Worm (Caenorhabditis elegans) whole organism, L1 larva: ENCODE data around the gene gad-2.

Experiments
- C34B4.2 ChIP-seq: sonication (generic microtip); optimal IDR thresholded peaks from 2 replicates; lab custom pipeline; 2017; ENCODE audit warnings: mild to moderate bottlenecking, missing genetic modification characterization, missing compliant biosample characterization
- Y116A8C.19 ChIP-seq: sonication (generic microtip); optimal IDR thresholded peaks from 2 replicates; lab custom pipeline; 2016; ENCODE audit warnings: missing compliant biosample characterization, missing genetic modification characterization, borderline replicate concordance
- aha-1 ChIP-seq: fragments of 150-350 bp; optimal IDR thresholded peaks from 2 replicates; lab custom pipeline; 2014; ENCODE audit warnings: missing biosample characterization, missing genetic modification characterization
- aly-2 ChIP-seq: fragments of 150-350 bp; optimal IDR thresholded peaks from 2 replicates; lab custom pipeline; 2014; ENCODE audit warnings: missing biosample characterization, missing genetic modification characterization
- ama-1 ChIP-seq: fragments of 150-350 bp; optimal IDR thresholded peaks from 2 replicates; lab custom pipeline; 2014
- ceh-63 ChIP-seq: fragments of 200-800 bp; sonication (Bioruptor generic); optimal IDR thresholded peaks from 2 replicates; lab custom pipeline; 2018; ENCODE audit warnings: mild to moderate bottlenecking, missing genetic modification characterization, missing compliant biosample characterization
- ceh-82 ChIP-seq, 3 experiments: fragments of 150-350 bp in 1 of 3; sonication (generic microtip) in 2 of 3; optimal IDR thresholded peaks; 2 replicates each; lab custom pipeline; 2014 to 2017; ENCODE audit warnings: missing biosample characterization in 3 of 3, missing genetic modification characterization in 3 of 3
- ceh-88 ChIP-seq: fragments of 200-800 bp; sonication (Bioruptor generic); IDR thresholded peaks from 2 replicates; pipeline ENCODE4 v1.3.6; 2022; ENCODE audit warnings: missing genetic modification characterization, missing compliant biosample characterization
- ceh-90 ChIP-seq: sonication (generic microtip); optimal IDR thresholded peaks from 2 replicates; lab custom pipeline; 2016; ENCODE audit warnings: missing genetic modification characterization, missing compliant biosample characterization
- ces-1 ChIP-seq: fragments of 150-350 bp; optimal IDR thresholded peaks from 2 replicates; lab custom pipeline; 2014; ENCODE audit warnings: missing biosample characterization, missing genetic modification reagents, missing genetic modification characterization
- dpl-1 ChIP-seq, 3 experiments: fragments of 150-350 bp in 2 of 3; sonication (generic microtip) in 1 of 3; optimal IDR thresholded peaks; 2 replicates each; lab custom pipeline; 2014 to 2017; ENCODE audit warnings: missing biosample characterization in 3 of 3, missing genetic modification characterization in 3 of 3, missing genetic modification reagents in 3 of 3
- egl-13 ChIP-seq: sonication (generic microtip); optimal IDR thresholded peaks from 2 replicates; lab custom pipeline; 2016; ENCODE audit warnings: missing genotype, missing genetic modification reagents, missing genetic modification characterization, missing compliant biosample characterization
- elt-3 ChIP-seq, 6 experiments: fragments of 150-350 bp in 1 of 6; sonication (generic microtip); optimal IDR thresholded peaks; 2 replicates each; lab custom pipeline; 2017 to 2018; ENCODE audit warnings: missing biosample characterization in 6 of 6, missing genetic modification characterization in 6 of 6, inconsistent platforms in 1 of 6
- fkh-10 ChIP-seq: sonication (generic microtip); optimal IDR thresholded peaks from 2 replicates; lab custom pipeline; 2017; ENCODE audit warnings: missing biosample characterization, missing genetic modification reagents, missing genetic modification characterization
- hlh-17 ChIP-seq: fragments of 200-800 bp; sonication (Bioruptor generic); optimal IDR thresholded peaks from 2 replicates; lab custom pipeline; 2018; ENCODE audit warnings: missing genetic modification characterization, mild to moderate bottlenecking, missing compliant biosample characterization, moderate library complexity, borderline replicate concordance
- hpl-2 ChIP-seq: fragments of 150-350 bp; optimal IDR thresholded peaks from 2 replicates; lab custom pipeline; 2014; ENCODE audit warnings: missing biosample characterization, missing genetic modification reagents, missing genetic modification characterization
- irx-1 ChIP-seq: sonication (generic microtip); optimal IDR thresholded peaks from 2 replicates; lab custom pipeline; 2016; ENCODE audit warnings: missing genetic modification characterization, missing compliant biosample characterization
- lin-13 ChIP-seq: fragments of 150-350 bp; optimal IDR thresholded peaks from 2 replicates; lab custom pipeline; 2014; ENCODE audit warnings: missing biosample characterization, missing genetic modification reagents, missing genetic modification characterization
- lin-15B ChIP-seq: fragments of 150-350 bp; sonication (generic microtip); optimal IDR thresholded peaks from 3 replicates; lab custom pipeline; 2014; ENCODE audit warnings: missing biosample characterization, missing genetic modification characterization
- lir-3 ChIP-seq: sonication (generic microtip); optimal IDR thresholded peaks from 2 replicates; lab custom pipeline; 2016; ENCODE audit warnings: mild to moderate bottlenecking, missing genetic modification characterization, moderate library complexity, missing compliant biosample characterization; ENCODE audit not compliant: poor library complexity
- lsy-2 ChIP-seq, 2 experiments: fragments of 150-350 bp; optimal IDR thresholded peaks; 2 replicates each; lab custom pipeline; 2014; ENCODE audit warnings: missing biosample characterization in 2 of 2, missing genetic modification characterization in 2 of 2
- mdl-1 ChIP-seq, 2 experiments: fragments of 150-350 bp; optimal IDR thresholded peaks; 2 replicates each; lab custom pipeline; 2014 to 2017; ENCODE audit warnings: missing biosample characterization in 2 of 2, missing genetic modification characterization in 2 of 2, inconsistent platforms in 1 of 2
- mef-2 ChIP-seq: fragments of 150-350 bp; optimal IDR thresholded peaks from 2 replicates; lab custom pipeline; 2014; ENCODE audit warnings: missing biosample characterization, missing genetic modification characterization
- nhr-19 ChIP-seq: fragments of 200-800 bp; sonication (Bioruptor generic); conservative IDR thresholded peaks from 2 replicates; pipeline ENCODE4 v1.3.6; 2022; ENCODE audit warnings: missing genetic modification characterization, missing compliant biosample characterization
- nhr-237 ChIP-seq: fragments of 150-350 bp; optimal IDR thresholded peaks from 2 replicates; lab custom pipeline; 2014; ENCODE audit warnings: missing biosample characterization, missing genetic modification characterization
- nhr-28 ChIP-seq: fragments of 150-350 bp; optimal IDR thresholded peaks from 2 replicates; lab custom pipeline; 2014; ENCODE audit warnings: missing biosample characterization, missing genetic modification characterization
- nhr-47 ChIP-seq: sonication (generic microtip); optimal IDR thresholded peaks from 2 replicates; lab custom pipeline; 2016; ENCODE audit warnings: mild to moderate bottlenecking, missing genetic modification characterization, moderate library complexity, missing compliant biosample characterization
- nhr-77 ChIP-seq: fragments of 150-350 bp; optimal IDR thresholded peaks from 2 replicates; lab custom pipeline; 2014; ENCODE audit warnings: missing biosample characterization, missing genetic modification characterization
- nhr-84 ChIP-seq: sonication (generic microtip); optimal IDR thresholded peaks from 2 replicates; lab custom pipeline; 2017; ENCODE audit warnings: missing biosample characterization, missing genetic modification characterization
- pag-3 ChIP-seq: sonication (generic microtip); optimal IDR thresholded peaks from 2 replicates; lab custom pipeline; 2017; ENCODE audit warnings: missing genetic modification characterization, mild to moderate bottlenecking, missing compliant biosample characterization, antibody characterized with exemption, borderline replicate concordance; ENCODE audit not compliant: insufficient read depth
- pax-3 ChIP-seq: fragments of 200-800 bp; sonication (Bioruptor generic); optimal IDR thresholded peaks from 2 replicates; lab custom pipeline; 2018; ENCODE audit warnings: mild to moderate bottlenecking, missing genetic modification characterization, moderate library complexity, missing compliant biosample characterization
- pqm-1 ChIP-seq: sonication (generic microtip); optimal IDR thresholded peaks from 3 replicates; lab custom pipeline; 2017; ENCODE audit warnings: missing biosample characterization, missing genetic modification characterization
- skn-1 ChIP-seq: fragments of 150-350 bp; optimal IDR thresholded peaks from 2 replicates; lab custom pipeline; 2014; ENCODE audit warnings: missing biosample characterization, missing genetic modification characterization
- snpc-4 ChIP-seq: fragments of 150-350 bp; optimal IDR thresholded peaks from 2 replicates; lab custom pipeline; 2014; ENCODE audit warnings: missing biosample characterization, missing genetic modification characterization
- snu-23 ChIP-seq: sonication (generic microtip); optimal IDR thresholded peaks from 2 replicates; lab custom pipeline; 2016; ENCODE audit warnings: missing genetic modification characterization, missing compliant biosample characterization
- sup-37 ChIP-seq: fragments of 200-800 bp; sonication (Bioruptor generic); optimal IDR thresholded peaks from 2 replicates; lab custom pipeline; 2018; ENCODE audit warnings: mild to moderate bottlenecking, missing genetic modification characterization, missing compliant biosample characterization
- swsn-7 ChIP-seq: sonication (generic microtip); optimal IDR thresholded peaks from 2 replicates; lab custom pipeline; 2016; ENCODE audit warnings: missing genetic modification characterization, missing compliant biosample characterization
- tlp-1 ChIP-seq: fragments of 150-350 bp; optimal IDR thresholded peaks from 2 replicates; lab custom pipeline; 2014; ENCODE audit warnings: missing biosample characterization, missing genetic modification characterization
- unc-62 ChIP-seq: fragments of 150-350 bp; optimal IDR thresholded peaks from 2 replicates; lab custom pipeline; 2014; ENCODE audit warnings: missing biosample characterization, missing genetic modification reagents, missing genetic modification characterization
- unc-86 ChIP-seq: sonication (generic microtip); optimal IDR thresholded peaks from 2 replicates; lab custom pipeline; 2016; ENCODE audit warnings: missing genetic modification characterization, missing compliant biosample characterization

gad-2 gene

ce11 chrX:7376941-7377340 is 16.3 kb upstream of the gad-2 start, which contains the start of gene npr-8:
Gene npr-8 (plus strand): TSS chrX:7377302.
- no peak for TF ChIP-seq ces-1
- TF ChIP-seq aha-1 (tag; lab: Kevin White, UChicago), result no peak
- no peak for TF ChIP-seq pqm-1 (tag; lab: Kevin White, UChicago)
- TF ChIP-seq fkh-10 (GFP tag; lab: Kevin White, UChicago), result peak; percentile 53
- no peak for TF ChIP-seq aly-2
- TF ChIP-seq ceh-88, result no peak

- no peak for TF ChIP-seq nhr-77 (tag; lab: Kevin White, UChicago)
- TF ChIP-seq pag-3 (tag; lab: Kevin White, UChicago), result no peak
- no peak for TF ChIP-seq tlp-1
- TF ChIP-seq pax-3, result no peak
- TF ChIP-seq sup-37, result no peak
- no peak for TF ChIP-seq mef-2 (tag; lab: Kevin White, UChicago)
- TF ChIP-seq hlh-17, result no peak
- TF ChIP-seq Y116A8C.19 (tag; lab: Kevin White, UChicago), result no peak
- no peak for TF ChIP-seq ceh-82 (tag; optimal IDR thresholded peaks at IDR 0.05; lab: Kevin White, UChicago)
- no peak for TF ChIP-seq nhr-237 (tag; lab: Kevin White, UChicago)
- no peak for TF ChIP-seq egl-13
- no peak for TF ChIP-seq ama-1 (lab: Kevin White, UChicago)
- no peak for TF ChIP-seq dpl-1 (GFP tag; optimal IDR thresholded peaks at IDR 0.05; lab: Kevin White, UChicago)
- TF ChIP-seq hpl-2 (GFP tag; lab: Kevin White, UChicago), result no peak
Measured at ce11 chrX:7378608-7379007, 14.7 kb upstream of the gad-2 start.

- TF ChIP-seq lin-13 (GFP tag; lab: Kevin White, UChicago) (no peak), swsn-7 (tag; lab: Kevin White, UChicago) (no peak), Y116A8C.19 (tag; lab: Kevin White, UChicago) (no peak), C34B4.2 (tag; lab: Kevin White, UChicago) (no peak)
Measured at ce11 chrX:7390270-7390669, 3.0 kb upstream of the gad-2 start, which contains the start of gene C10A4.6. Gene C10A4.6 (plus strand): TSS chrX:7390570.

- TF ChIP-seq ceh-82 (tag; optimal IDR thresholded peaks at IDR 0.05; lab: Kevin White, UChicago) (no peak), snu-23 (no peak), lsy-2 (tag; optimal IDR thresholded peaks at IDR 0.05; lab: Kevin White, UChicago) (no peak), irx-1 (tag; lab: Kevin White, UChicago) (no peak), dpl-1 (GFP tag; optimal IDR thresholded peaks at IDR 0.05; lab: Kevin White, UChicago) (no peak), mdl-1 (tag; optimal IDR thresholded peaks at IDR 0.05; lab: Kevin White, UChicago) (no peak), ceh-63 (no peak), lir-3 (tag; lab: Kevin White, UChicago) (no peak), unc-62 (GFP tag; lab: Kevin White, UChicago) (no peak), nhr-28 (tag; lab: Kevin White, UChicago) (no peak), nhr-47 (tag; lab: Kevin White, UChicago) (no peak)
Measured at ce11 chrX:7397935-7398334, 4.7 kb downstream of the gad-2 start, which contains the start of gene C10A4.13. Gene C10A4.13 (minus strand): TSS chrX:7398035.

ce11 chrX:7398584-7398983 is 5.3 kb downstream of the gad-2 start, which contains the start of gene C10A4.10:
Gene C10A4.10 (plus strand): TSS chrX:7398884.
- TF ChIP-seq egl-13, result no peak
- no peak for TF ChIP-seq unc-86 (tag; lab: Kevin White, UChicago)
- TF ChIP-seq nhr-84 (tag; lab: Kevin White, UChicago), result no peak
- TF ChIP-seq swsn-7 (tag; lab: Kevin White, UChicago), result no peak
- no peak for TF ChIP-seq lir-3 (tag; lab: Kevin White, UChicago)
- no peak for TF ChIP-seq ceh-90 (tag; lab: Kevin White, UChicago)
- no peak for TF ChIP-seq skn-1 (tag; lab: Kevin White, UChicago)
- no peak for TF ChIP-seq ceh-82 (tag; optimal IDR thresholded peaks at IDR 0.05; lab: Kevin White, UChicago)
- TF ChIP-seq Y116A8C.19 (tag; lab: Kevin White, UChicago), result no peak
- no peak for TF ChIP-seq elt-3 (tag; optimal IDR thresholded peaks at IDR 0.05; lab: Kevin White, UChicago)
- no peak for TF ChIP-seq lsy-2 (tag; optimal IDR thresholded peaks at IDR 0.05; lab: Kevin White, UChicago)
- TF ChIP-seq pag-3 (tag; lab: Kevin White, UChicago), result no peak
- TF ChIP-seq nhr-19 (GFP tag; lab: Robert Waterston, UW), result no peak
- no peak for TF ChIP-seq lin-15B (tag; lab: Kevin White, UChicago)
- TF ChIP-seq snpc-4, result no peak
- no peak for TF ChIP-seq C34B4.2 (tag; lab: Kevin White, UChicago)
